Fruit fly (Drosophila melanogaster) whole organism, larva: Measurements from ENCODE around the gene dpp.

ENCODE experiments used
- noc ChIP-seq: fragments of 200-800 bp; sonication (Bioruptor generic); optimal IDR thresholded peaks from 3 replicates; lab custom pipeline; 2019; ENCODE audit warnings: missing biosample characterization, mild to moderate bottlenecking, missing genetic modification characterization, moderate library complexity

dpp gene

dm6 chr2L:2453818-2454217 is 25.6 kb downstream of the dpp start:
- TF ChIP-seq noc, result no peak

- TF ChIP-seq noc, result no peak
Observed at dm6 chr2L:2454644-2455043, 26.5 kb downstream of the dpp start.

- no peak for TF ChIP-seq noc
Observed at dm6 chr2L:2456516-2457392, 28.6 kb downstream of the dpp start.

DNA sequence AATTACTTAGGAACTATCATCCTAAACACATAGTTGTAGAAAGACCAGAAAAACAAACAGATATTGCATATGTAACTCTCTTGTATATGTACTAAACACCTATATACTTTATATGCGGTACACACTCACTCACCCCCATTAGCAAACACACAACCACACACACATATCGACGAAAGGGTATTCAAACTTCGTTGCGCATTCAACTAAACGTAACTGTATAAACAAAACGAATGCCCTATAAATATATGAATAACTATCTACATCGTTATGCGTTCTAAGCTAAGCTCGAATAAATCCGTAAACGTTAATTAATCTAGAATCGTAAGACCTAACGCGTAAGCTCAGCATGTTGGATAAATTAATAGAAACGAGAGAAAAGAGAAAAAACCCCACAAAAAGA is 31.1 kb downstream of the dpp start:
- TF ChIP-seq noc, result no peak

DNA sequence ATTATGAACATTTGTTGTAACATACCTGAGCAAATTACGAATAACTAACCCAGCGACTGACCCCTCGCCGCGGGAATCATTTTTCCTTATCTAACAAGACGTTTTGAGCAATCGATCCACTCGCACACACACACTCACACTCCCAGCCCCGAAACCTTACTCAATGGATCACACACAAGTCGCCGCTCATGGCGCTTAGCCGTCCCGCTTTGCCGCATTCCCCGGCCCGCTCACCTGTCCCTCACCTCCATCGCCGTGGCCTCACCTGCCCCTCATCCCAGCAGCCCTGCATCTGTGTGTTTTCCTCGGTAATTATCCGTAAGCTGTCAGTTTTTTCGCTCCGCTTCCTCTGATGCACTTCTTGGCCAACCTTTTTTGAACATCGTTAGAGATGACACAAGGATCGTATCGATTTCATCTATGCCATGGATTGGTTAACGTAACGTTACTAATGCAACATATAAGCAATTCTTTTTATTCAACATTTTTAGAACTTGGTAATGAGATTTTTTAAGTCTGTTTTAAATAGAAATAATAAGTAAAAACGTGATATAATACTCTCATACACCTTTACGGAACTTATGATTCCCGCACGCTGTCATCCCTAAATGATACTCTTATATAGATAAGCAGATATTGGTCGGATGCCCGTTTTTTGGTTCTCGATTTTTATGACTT is 33.3 kb downstream of the dpp start:
- TF ChIP-seq noc, result no peak

DNA sequence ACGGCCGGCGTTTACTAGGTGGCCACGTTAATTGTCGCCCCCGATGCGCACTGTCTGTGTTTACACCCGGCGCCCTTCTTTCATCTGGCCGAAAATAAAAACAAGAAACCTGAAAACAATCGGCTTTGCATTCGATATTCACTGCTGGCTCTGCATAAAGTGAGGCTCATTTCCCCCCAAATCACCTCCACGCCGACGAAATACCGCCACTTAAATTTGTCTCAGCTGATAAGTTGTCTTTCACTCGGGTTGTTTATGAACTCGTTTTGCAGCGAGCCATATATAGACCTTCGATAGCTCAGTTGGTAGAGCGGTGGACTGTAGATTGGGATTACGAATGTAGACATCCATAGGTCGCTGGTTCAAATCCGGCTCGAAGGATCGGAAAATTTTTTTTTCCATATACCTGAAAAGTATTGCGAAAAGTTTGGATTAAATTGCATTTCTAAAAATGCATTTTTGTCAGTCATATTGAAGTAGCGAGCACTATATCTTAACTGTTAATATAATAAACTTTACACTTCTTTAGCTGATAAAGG is 34.2 kb downstream of the dpp start:
- no peak for TF ChIP-seq noc

dm6 chr2L:2466360-2466759 is 38.2 kb downstream of the dpp start:
- no peak for TF ChIP-seq noc

dm6 chr2L:2467722-2468372 is 39.7 kb downstream of the dpp start:
- peak; percentile 8 for TF ChIP-seq noc

- TF ChIP-seq noc, result no peak
Observed at dm6 chr2L:2470585-2470984, 42.4 kb downstream of the dpp start.

DNA sequence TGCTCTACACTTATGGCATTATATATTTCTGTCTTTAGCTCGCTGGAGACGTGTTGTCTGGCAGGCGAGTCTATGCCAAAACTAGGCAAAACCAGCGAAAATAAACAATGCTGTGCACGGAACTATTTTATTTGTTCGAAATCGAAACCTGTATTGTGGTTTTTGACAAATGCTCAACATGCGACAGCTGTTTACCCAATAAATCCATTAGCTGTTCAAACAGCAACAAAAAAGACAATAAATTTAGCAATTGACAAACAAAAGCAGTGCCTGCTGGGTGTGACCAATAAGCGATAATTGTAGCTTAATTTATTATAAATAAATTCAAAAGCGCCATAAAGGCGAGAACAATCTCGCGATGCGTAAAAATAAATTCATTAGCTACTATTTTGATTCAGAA is 44.6 kb downstream of the dpp start:
- peak; percentile 2 for TF ChIP-seq noc

DNA sequence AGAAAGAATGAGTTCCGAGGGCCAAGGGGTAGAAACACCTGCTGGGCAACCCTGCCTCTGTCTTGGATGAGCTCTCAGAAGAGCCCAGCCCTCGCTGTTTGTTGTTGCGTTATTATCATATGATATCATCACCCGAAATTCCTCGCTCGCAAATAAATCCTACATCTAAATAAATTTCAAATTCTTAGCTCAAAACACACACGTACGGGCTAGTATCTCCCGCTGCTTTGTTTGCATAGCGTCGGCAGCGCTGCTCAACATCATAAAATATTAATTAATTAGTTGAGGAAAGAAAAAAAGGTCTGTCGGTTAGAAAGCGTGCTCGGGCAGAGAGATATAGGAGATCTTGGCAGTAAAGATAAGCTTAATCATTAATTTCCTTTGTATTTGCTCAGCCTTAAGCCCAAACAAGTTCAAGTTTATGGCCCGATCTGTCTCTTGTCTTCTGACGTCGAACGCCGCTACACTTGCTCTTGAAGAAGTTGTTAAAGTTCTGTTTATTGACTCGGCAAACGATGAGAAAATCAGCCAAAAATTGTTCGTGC is 45.7 kb downstream of the dpp start:
- TF ChIP-seq noc, result no peak

- no peak for TF ChIP-seq noc
Observed at dm6 chr2L:2478326-2478725, 50.2 kb downstream of the dpp start.

DNA sequence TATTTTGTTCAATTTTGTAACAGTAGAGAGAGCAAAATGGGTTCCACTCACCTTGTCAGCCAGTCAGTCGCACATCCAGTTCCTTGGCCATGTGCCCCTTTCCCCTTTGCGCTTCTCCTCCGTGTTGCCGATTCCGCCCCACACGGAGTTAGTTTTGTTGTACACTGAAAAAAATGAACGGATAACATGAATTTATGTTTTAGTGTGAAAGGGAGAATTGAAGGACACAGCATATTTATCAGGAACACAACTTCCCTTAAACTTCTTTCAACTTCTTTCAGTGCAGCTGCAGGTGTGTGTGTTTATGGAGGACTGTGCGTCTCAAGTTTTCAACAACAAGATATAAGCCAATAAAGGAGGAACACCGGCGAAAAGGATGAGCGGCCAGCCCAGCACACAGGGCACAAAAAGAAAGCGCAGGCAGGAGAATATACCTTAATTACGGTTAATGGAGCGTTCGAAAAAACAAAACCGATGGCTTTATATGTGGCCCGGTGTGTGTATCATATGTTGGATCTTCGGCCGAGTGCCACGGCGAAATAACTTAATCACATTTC is 53.1 kb downstream of the dpp start:
- no peak for TF ChIP-seq noc

DNA sequence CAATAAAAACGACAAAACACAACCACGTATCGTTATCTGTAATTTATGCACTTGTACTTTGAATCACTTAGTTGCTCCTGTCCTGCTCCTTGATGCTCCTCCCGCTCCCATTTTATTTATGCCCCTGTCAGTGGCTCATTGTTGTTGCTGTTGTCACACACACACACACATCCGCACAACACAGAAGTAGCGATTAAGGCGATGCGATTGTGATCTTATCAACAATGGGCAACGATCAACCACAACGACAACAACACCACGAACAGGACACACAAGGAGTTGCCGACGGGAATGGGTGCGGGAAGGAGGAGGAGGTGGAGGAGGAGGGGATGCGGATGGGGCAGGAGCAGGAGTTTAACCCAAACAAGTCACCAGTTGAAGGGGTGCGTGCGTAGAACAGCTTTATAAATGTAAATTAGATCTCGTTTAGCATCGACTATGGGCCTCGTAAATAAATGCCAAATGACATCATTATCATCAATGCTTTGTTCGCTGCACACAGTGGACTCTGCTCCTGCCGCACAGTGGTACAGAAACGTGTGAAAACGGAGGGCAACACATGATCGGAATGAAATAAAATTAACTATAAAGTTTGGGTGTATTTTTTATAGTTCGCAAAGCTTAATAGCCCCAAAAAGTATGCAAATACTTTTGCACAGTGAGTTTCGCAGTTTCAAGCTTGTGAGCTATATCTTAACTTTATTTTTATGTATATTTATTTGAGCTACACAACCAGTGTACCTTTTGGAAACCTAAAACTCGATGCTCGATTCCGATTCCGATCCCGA is 55.7 kb downstream of the dpp start:
- no peak for TF ChIP-seq noc

dm6 chr2L:2485272-2485671 is 57.1 kb downstream of the dpp start:
- no peak for TF ChIP-seq noc

DNA sequence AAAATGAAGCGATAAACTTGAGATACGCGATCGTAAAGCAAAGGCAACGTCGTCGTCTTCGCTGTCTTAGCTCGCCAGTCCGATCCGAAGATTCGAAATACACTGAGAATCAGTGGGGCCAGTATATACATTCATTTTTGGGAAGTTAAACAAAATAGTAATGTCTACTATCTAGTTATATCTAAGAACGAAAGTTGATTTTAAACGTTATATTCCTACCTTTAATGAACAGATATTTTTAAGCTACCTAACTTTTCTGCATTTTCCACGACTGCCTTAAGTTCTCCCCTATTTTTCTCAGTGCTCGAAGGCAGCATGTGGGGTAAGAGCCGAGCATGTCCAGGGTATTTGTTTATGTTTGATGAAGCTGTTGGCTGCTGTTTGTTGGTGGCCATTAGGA is 58.7 kb downstream of the dpp start:
- TF ChIP-seq noc, result no peak

DNA sequence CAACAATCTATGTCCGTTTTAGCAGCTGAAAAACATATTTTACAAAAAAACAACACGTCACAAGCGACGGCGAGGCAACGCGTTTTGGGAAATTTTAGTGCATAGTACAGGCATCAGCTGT is 64.3 kb downstream of the dpp start, which contains the start of gene Slh:
Gene Slh, minus strand, starts transcription at position 101 of the 121 bp plus-strand sequence.
- no peak for TF ChIP-seq noc
